Worm (Caenorhabditis elegans) whole organism, young adult: ENCODE data around the gene T04B8.5.

Source experiments
- B0261.1 ChIP-seq: sonication (generic microtip); optimal IDR thresholded peaks from 2 replicates; lab custom pipeline; 2016; ENCODE audit warnings: mild to moderate bottlenecking, missing genetic modification characterization, moderate library complexity, missing compliant biosample characterization
- C06A6.2 ChIP-seq: fragments of 200-800 bp; sonication (Bioruptor generic); conservative IDR thresholded peaks from 2 replicates; pipeline ENCODE4 v1.3.6; 2022; ENCODE audit warnings: missing genetic modification characterization, missing compliant biosample characterization
- F55B11.4 ChIP-seq: sonication (generic microtip); optimal IDR thresholded peaks from 2 replicates; lab custom pipeline; 2016; ENCODE audit warnings: missing compliant biosample characterization, missing genetic modification characterization, borderline replicate concordance; ENCODE audit not compliant: insufficient read depth
- F57C9.4 ChIP-seq: sonication (generic microtip); optimal IDR thresholded peaks from 2 replicates; lab custom pipeline; 2017; ENCODE audit warnings: mild to moderate bottlenecking, missing genetic modification characterization, missing compliant biosample characterization
- Y56A3A.18 ChIP-seq: fragments of 200-800 bp; sonication (Bioruptor generic); IDR thresholded peaks from 2 replicates; pipeline ENCODE4 v1.3.6; 2022; ENCODE audit warnings: missing genetic modification reagents, missing genetic modification characterization, missing compliant biosample characterization
- Y67H2A.10 ChIP-seq: fragments of 200-800 bp; sonication (Bioruptor generic); conservative IDR thresholded peaks from 2 replicates; pipeline ENCODE4 v1.3.6; 2022; ENCODE audit warnings: missing genetic modification reagents, missing genetic modification characterization, missing compliant biosample characterization
- Y95B8A.8 ChIP-seq: fragments of 200-800 bp; sonication (Bioruptor generic); IDR thresholded peaks from 2 replicates; pipeline ENCODE4 v1.3.6; 2022; ENCODE audit warnings: missing genetic modification reagents, missing genetic modification characterization, missing compliant biosample characterization
- ama-1 ChIP-seq, 3 experiments: fragments of 150-350 bp in 1 of 3; sonication (generic microtip) in 2 of 3; optimal IDR thresholded peaks; 2 replicates each; lab custom pipeline; 2014 to 2018; ENCODE audit warnings: missing biosample characterization in 2 of 3, missing genetic modification characterization in 2 of 3, missing genetic modification reagents in 2 of 3
- aptf-2 ChIP-seq: fragments of 200-800 bp; sonication (Bioruptor generic); conservative IDR thresholded peaks from 2 replicates; pipeline ENCODE4 v1.3.6; 2022; ENCODE audit warnings: missing genetic modification reagents, missing genetic modification characterization, missing compliant biosample characterization
- aptf-3 ChIP-seq: fragments of 200-800 bp; sonication (Bioruptor generic); IDR thresholded peaks from 2 replicates; pipeline ENCODE4 v1.3.6; 2022; ENCODE audit warnings: missing genetic modification characterization, missing compliant biosample characterization
- athp-1 ChIP-seq: sonication (generic microtip); optimal IDR thresholded peaks from 2 replicates; lab custom pipeline; 2017; ENCODE audit warnings: mild to moderate bottlenecking, missing genetic modification characterization, missing compliant biosample characterization
- ceh-40 ChIP-seq: fragments of 200-800 bp; sonication (Bioruptor generic); IDR thresholded peaks from 2 replicates; pipeline ENCODE4 v1.3.6; 2022; ENCODE audit warnings: missing genetic modification characterization, missing compliant biosample characterization
- ceh-79 ChIP-seq: sonication (generic microtip); optimal IDR thresholded peaks from 2 replicates; lab custom pipeline; 2017; ENCODE audit warnings: mild to moderate bottlenecking, missing genetic modification characterization, missing compliant biosample characterization
- chd-7 ChIP-seq: sonication (generic microtip); optimal IDR thresholded peaks from 2 replicates; lab custom pipeline; 2016; ENCODE audit warnings: mild to moderate bottlenecking, missing genetic modification characterization, moderate library complexity, missing compliant biosample characterization
- dpff-1 ChIP-seq: sonication (generic microtip); optimal IDR thresholded peaks from 2 replicates; lab custom pipeline; 2017; ENCODE audit warnings: mild to moderate bottlenecking, missing genetic modification characterization, missing compliant biosample characterization
- hlh-26 ChIP-seq: fragments of 200-800 bp; sonication (Bioruptor generic); conservative IDR thresholded peaks from 2 replicates; pipeline ENCODE4 v1.3.6; 2022; ENCODE audit warnings: missing genetic modification reagents, missing genetic modification characterization, missing compliant biosample characterization
- hmg-1.2 ChIP-seq: fragments of 200-800 bp; sonication (Bioruptor generic); IDR thresholded peaks from 2 replicates; pipeline ENCODE4 v1.3.6; 2022; ENCODE audit warnings: missing genetic modification reagents, missing genetic modification characterization, missing compliant biosample characterization
- hrde-1 ChIP-seq: sonication (generic microtip); optimal IDR thresholded peaks from 2 replicates; lab custom pipeline; 2016; ENCODE audit warnings: missing genetic modification characterization, mild to moderate bottlenecking, missing compliant biosample characterization, moderate library complexity, missing genotype, missing genetic modification reagents, borderline replicate concordance
- lag-1 ChIP-seq: fragments of 200-800 bp; sonication (Bioruptor generic); IDR thresholded peaks from 2 replicates; pipeline ENCODE4 v1.3.6; 2022; ENCODE audit warnings: missing genetic modification reagents, missing genetic modification characterization, missing compliant biosample characterization
- let-526 ChIP-seq: fragments of 200-800 bp; sonication (Bioruptor generic); IDR thresholded peaks from 2 replicates; pipeline ENCODE4 v1.3.6; 2022; ENCODE audit warnings: missing genetic modification reagents, missing genetic modification characterization, missing compliant biosample characterization
- let-607 ChIP-seq, 2 experiments: fragments of 200-800 bp in 1 of 2; sonication (Bioruptor generic) in 1 of 2; sonication (generic microtip) in 1 of 2; optimal IDR thresholded peaks; 2 replicates each; lab custom pipeline; 2016 to 2018; ENCODE audit warnings: mild to moderate bottlenecking in 2 of 2, missing compliant biosample characterization in 2 of 2, missing genetic modification characterization in 2 of 2, moderate library complexity in 2 of 2, missing genotype in 1 of 2
- madf-6 ChIP-seq: fragments of 200-800 bp; sonication (Bioruptor generic); IDR thresholded peaks from 2 replicates; pipeline ENCODE4 v1.3.6; 2022; ENCODE audit warnings: missing genetic modification reagents, missing genetic modification characterization, missing compliant biosample characterization
- mes-4 ChIP-seq: sonication (generic microtip); optimal IDR thresholded peaks from 2 replicates; lab custom pipeline; 2016; ENCODE audit warnings: missing genotype, missing genetic modification characterization, missing compliant biosample characterization
- nfya-1 ChIP-seq: sonication (generic microtip); optimal IDR thresholded peaks from 2 replicates; lab custom pipeline; 2017; ENCODE audit warnings: antibody characterized with exemption, missing compliant biosample characterization, missing genetic modification characterization, borderline replicate concordance; ENCODE audit not compliant: insufficient read depth
- nhr-179 ChIP-seq: sonication (generic microtip); optimal IDR thresholded peaks from 2 replicates; lab custom pipeline; 2016; ENCODE audit warnings: mild to moderate bottlenecking, missing genetic modification characterization, missing compliant biosample characterization
- nhr-80 ChIP-seq: sonication (generic microtip); optimal IDR thresholded peaks from 2 replicates; lab custom pipeline; 2016; ENCODE audit warnings: missing genetic modification characterization, missing compliant biosample characterization
- pbrm-1 ChIP-seq: fragments of 200-800 bp; sonication (Bioruptor generic); IDR thresholded peaks from 2 replicates; pipeline ENCODE4 v1.3.6; 2022; ENCODE audit warnings: missing genetic modification reagents, missing genetic modification characterization, missing compliant biosample characterization
- rcor-1 ChIP-seq: fragments of 200-800 bp; sonication (Bioruptor generic); IDR thresholded peaks from 2 replicates; pipeline ENCODE4 v1.3.6; 2022; ENCODE audit warnings: missing genetic modification reagents, missing genetic modification characterization, missing compliant biosample characterization
- rec-8 ChIP-seq, 2 experiments: sonication (generic microtip); optimal IDR thresholded peaks; 2 replicates each; lab custom pipeline; 2016; ENCODE audit warnings: mild to moderate bottlenecking in 2 of 2, missing genetic modification characterization in 2 of 2, missing genetic modification reagents in 2 of 2, missing genotype in 2 of 2, missing biosample characterization in 1 of 2, missing compliant biosample characterization in 1 of 2, moderate library complexity in 1 of 2
- repo-1 ChIP-seq: sonication (generic microtip); optimal IDR thresholded peaks from 2 replicates; lab custom pipeline; 2017; ENCODE audit warnings: mild to moderate bottlenecking, missing genetic modification characterization, missing compliant biosample characterization
- sea-2 ChIP-seq: fragments of 200-800 bp; sonication (Bioruptor generic); IDR thresholded peaks from 2 replicates; pipeline ENCODE4 v1.3.6; 2022; ENCODE audit warnings: missing genetic modification characterization, missing compliant biosample characterization
- snpc-1.1 ChIP-seq: sonication (generic microtip); optimal IDR thresholded peaks from 2 replicates; lab custom pipeline; 2017; ENCODE audit warnings: missing genetic modification characterization, mild to moderate bottlenecking, missing compliant biosample characterization, antibody characterized with exemption, moderate library complexity, missing genotype, missing genetic modification reagents; ENCODE audit not compliant: insufficient read depth
- snpc-3.4 ChIP-seq: sonication (generic microtip); optimal IDR thresholded peaks from 2 replicates; lab custom pipeline; 2017; ENCODE audit warnings: missing genetic modification characterization, mild to moderate bottlenecking, missing compliant biosample characterization, antibody characterized with exemption, moderate library complexity, missing genotype, missing genetic modification reagents
- tbp1 ChIP-seq: fragments of 200-800 bp; sonication (Bioruptor generic); optimal IDR thresholded peaks from 2 replicates; lab custom pipeline; 2018; ENCODE audit warnings: mild to moderate bottlenecking, missing genetic modification characterization, missing compliant biosample characterization
- ztf-22 ChIP-seq: fragments of 200-800 bp; sonication (Bioruptor generic); optimal IDR thresholded peaks from 2 replicates; lab custom pipeline; 2018; ENCODE audit warnings: mild to moderate bottlenecking, missing genetic modification characterization, moderate library complexity, missing compliant biosample characterization
- ztf-28 ChIP-seq: fragments of 200-800 bp; sonication (Bioruptor generic); IDR thresholded peaks from 2 replicates; pipeline ENCODE4 v1.3.6; 2022; ENCODE audit warnings: missing genetic modification reagents, missing genetic modification characterization, missing compliant biosample characterization

T04B8.5 gene

ce11 chrII:608757-609156 is 15.6 kb downstream of the T04B8.5 start, which contains the start of gene W04H10.1:
Gene W04H10.1, plus strand, starts transcription at chrII:609057.
- TF ChIP-seq F57C9.4 (tag; lab: Kevin White, UChicago) = no peak
- TF ChIP-seq aptf-2 (GFP tag; lab: Robert Waterston, UW) = no peak
- no peak for TF ChIP-seq nhr-179 (tag; lab: Kevin White, UChicago)
- no peak for TF ChIP-seq nfya-1 (tag; lab: Kevin White, UChicago)
- no peak for TF ChIP-seq let-526 (GFP tag; lab: Robert Waterston, UW)
- no peak for TF ChIP-seq chd-7 (tag; lab: Kevin White, UChicago)
- no peak for TF ChIP-seq Y56A3A.18 (GFP tag; lab: Robert Waterston, UW)
- no peak for TF ChIP-seq ztf-22 (GFP tag; lab: Kevin White, UChicago)
- TF ChIP-seq pbrm-1 = no peak
- TF ChIP-seq aptf-3 (GFP tag; lab: Robert Waterston, UW) = no peak
- no peak for TF ChIP-seq ceh-79 (tag; lab: Kevin White, UChicago)
- no peak for TF ChIP-seq sea-2 (GFP tag; lab: Robert Waterston, UW)
- no peak for TF ChIP-seq hrde-1 (tag; lab: Kevin White, UChicago)
- no peak for TF ChIP-seq tbp1 (GFP tag; lab: Kevin White, UChicago)
- TF ChIP-seq let-607 (tag; optimal IDR thresholded peaks at IDR 0.05; lab: Kevin White, UChicago) = no peak
- no peak for TF ChIP-seq Y67H2A.10 (GFP tag; lab: Robert Waterston, UW)

- no peak for TF ChIP-seq hlh-26 (GFP tag; lab: Robert Waterston, UW)
- no peak for TF ChIP-seq lag-1 (GFP tag; lab: Robert Waterston, UW)
- no peak for TF ChIP-seq Y95B8A.8 (GFP tag; lab: Robert Waterston, UW)
- TF ChIP-seq snpc-1.1 (tag; lab: Kevin White, UChicago) = no peak
- TF ChIP-seq snpc-3.4 (tag; lab: Kevin White, UChicago) = no peak
- TF ChIP-seq ceh-40 (GFP tag; lab: Robert Waterston, UW) = no peak
- no peak for TF ChIP-seq dpff-1 (tag; lab: Kevin White, UChicago)
- TF ChIP-seq ama-1 (optimal IDR thresholded peaks at IDR 0.05; lab: Kevin White, UChicago) = no peak
- no peak for TF ChIP-seq ama-1 (GFP tag; optimal IDR thresholded peaks at IDR 0.05; lab: Kevin White, UChicago)
- no peak for TF ChIP-seq madf-6 (GFP tag; lab: Robert Waterston, UW)
- no peak for TF ChIP-seq F55B11.4
Measured at ce11 chrII:608341-608740, 16.0 kb downstream of the T04B8.5 start, which contains the start of gene W04H10.6. Gene W04H10.6, minus strand, starts transcription at chrII:608441.

ce11 chrII:606033-606432 is 18.3 kb downstream of the T04B8.5 start, which contains the start of gene W04H10.5:
Gene W04H10.5, plus strand, starts transcription at chrII:606333.
- TF ChIP-seq repo-1 (tag; lab: Kevin White, UChicago) = no peak
- TF ChIP-seq hmg-1.2 = no peak
- TF ChIP-seq rec-8 (tag; optimal IDR thresholded peaks at IDR 0.05; lab: Kevin White, UChicago) = no peak
- no peak for TF ChIP-seq nhr-80
- no peak for TF ChIP-seq ztf-28 (GFP tag; lab: Robert Waterston, UW)
- no peak for TF ChIP-seq C06A6.2 (GFP tag; lab: Robert Waterston, UW)
- no peak for TF ChIP-seq mes-4 (tag; lab: Kevin White, UChicago)
- no peak for TF ChIP-seq Y56A3A.18 (GFP tag; lab: Robert Waterston, UW)
- no peak for TF ChIP-seq B0261.1
- TF ChIP-seq rcor-1 = no peak
- no peak for TF ChIP-seq athp-1 (tag; lab: Kevin White, UChicago)
- no peak for TF ChIP-seq chd-7 (tag; lab: Kevin White, UChicago)
